Worm (Caenorhabditis elegans): ENCODE data around the gene mat-3.

- TF ChIP-seq fkh-10 (GFP tag; optimal IDR thresholded peaks at IDR 0.05) (no peak), pqm-1 (tag; optimal IDR thresholded peaks at IDR 0.05) (no peak)
Measured at ce11 chrIII:523944-524343, 48.7 kb downstream of the mat-3 start, which contains the start of gene T22F7.3.

Data from whole organism, L3 larva.